Comparison of ENCODE assay signal across 3 fruit fly cellular contexts in genomic region chrX:2984902-2985772, dm6.
TF ChIP-seq lines count a peak whose summit lies in the region.

No protein-coding gene starts in this region.

TF ChIP-seq in whole organism, embryonic, 481 proteins besides CTCF, POLR2A, EP300 and RAD21 (continued from another document and continues in another):
- TF ChIP-seq Tbp (GFP tag; optimal IDR thresholded peaks at IDR 0.05; lab: Kevin White, UChicago) (no peak), CG4282 (GFP tag; optimal IDR thresholded peaks at IDR 0.05; lab: Kevin White, UChicago) (no peak), ranshi (GFP tag; IDR thresholded peaks at IDR 0.05; lab: Robert Waterston, UW) (no peak), Dip3 (GFP tag; optimal IDR thresholded peaks at IDR 0.05; lab: Kevin White, UChicago) (no peak), rib (GFP tag; IDR thresholded peaks at IDR 0.05; lab: Robert Waterston, UW) (no peak), Hr51 (GFP tag; optimal IDR thresholded peaks at IDR 0.05; lab: Kevin White, UChicago) (peak in 1 of 2 experiments; percentile 33), kay (GFP tag; optimal IDR thresholded peaks at IDR 0.05; lab: Kevin White, UChicago) (no peak), lilli (GFP tag; optimal IDR thresholded peaks at IDR 0.05; lab: Kevin White, UChicago) (peak; percentile 30), lmd (GFP tag; IDR thresholded peaks at IDR 0.05; lab: Robert Waterston, UW) (no peak), CG17612 (GFP tag; IDR thresholded peaks at IDR 0.05; lab: Robert Waterston, UW) (no peak), sim (GFP tag; IDR thresholded peaks at IDR 0.05; lab: Robert Waterston, UW) (no peak), crp (GFP tag; optimal IDR thresholded peaks at IDR 0.05; lab: Kevin White, UChicago) (no peak), cato (GFP tag; optimal IDR thresholded peaks at IDR 0.05; lab: Kevin White, UChicago; ENCODE audit: borderline replicate concordance) (no peak), MBD-R2 (GFP tag; IDR thresholded peaks at IDR 0.05; lab: Robert Waterston, UW) (no peak), CG3847 (GFP tag; IDR thresholded peaks at IDR 0.05; lab: Robert Waterston, UW) (no peak), prd (optimal IDR thresholded peaks at IDR 0.05; lab: Kevin White, UChicago) (no peak), prd (GFP tag; IDR thresholded peaks at IDR 0.05; lab: Robert Waterston, UW) (peak; percentile 94), Fer2 (tag; optimal IDR thresholded peaks at IDR 0.05; lab: Kevin White, UChicago) (no peak), sisA (GFP tag; IDR thresholded peaks at IDR 0.05; lab: Robert Waterston, UW) (no peak), Dad (GFP tag; optimal IDR thresholded peaks at IDR 0.05; lab: Kevin White, UChicago) (no peak), tna (GFP tag; IDR thresholded peaks at IDR 0.05; lab: Robert Waterston, UW; ENCODE audit: partially characterized antibody) (no peak), Asciz (GFP tag; optimal IDR thresholded peaks at IDR 0.05; lab: Kevin White, UChicago) (no peak), slbo (GFP tag; IDR thresholded peaks at IDR 0.05; lab: Robert Waterston, UW) (no peak), gce (GFP tag; IDR thresholded peaks at IDR 0.05; lab: Robert Waterston, UW) (no peak), ATbp (GFP tag; optimal IDR thresholded peaks at IDR 0.05; lab: Kevin White, UChicago) (no peak), nau (GFP tag; optimal IDR thresholded peaks at IDR 0.05; lab: Kevin White, UChicago) (no peak), Lhr (GFP tag; optimal IDR thresholded peaks at IDR 0.05; lab: Kevin White, UChicago) (no peak), cad (GFP tag; optimal IDR thresholded peaks at IDR 0.05; lab: Kevin White, UChicago) (no peak), lab (GFP tag; optimal IDR thresholded peaks at IDR 0.05; lab: Kevin White, UChicago) (no peak), CG11247 (GFP tag; IDR thresholded peaks at IDR 0.05; lab: Robert Waterston, UW) (no peak), dan (GFP tag; IDR thresholded peaks at IDR 0.05; lab: Robert Waterston, UW) (no peak), CG31388 (GFP tag; optimal IDR thresholded peaks at IDR 0.05; lab: Kevin White, UChicago) (no peak), CG14710 (tag; optimal IDR thresholded peaks at IDR 0.05; lab: Kevin White, UChicago) (peak; percentile 80), CG13287 (GFP tag; IDR thresholded peaks at IDR 0.05; lab: Robert Waterston, UW; ENCODE audit: partially characterized antibody) (no peak), lov (optimal IDR thresholded peaks at IDR 0.05; lab: Kevin White, UChicago) (no peak), lov (GFP tag; IDR thresholded peaks at IDR 0.05; lab: Robert Waterston, UW) (peak; percentile 13; the same call in 1 of the 3 replicates), jigr1 (GFP tag; IDR thresholded peaks at IDR 0.05; lab: Robert Waterston, UW) (no peak), gsb-n (tag; optimal IDR thresholded peaks at IDR 0.05; lab: Kevin White, UChicago) (peak; percentile 61), ham (GFP tag; IDR thresholded peaks at IDR 0.05; lab: Robert Waterston, UW) (no peak), CG15011 (GFP tag; optimal IDR thresholded peaks at IDR 0.05; lab: Kevin White, UChicago) (no peak), CG10565 (GFP tag; optimal IDR thresholded peaks at IDR 0.05; lab: Kevin White, UChicago) (no peak), CoRest (tag; optimal IDR thresholded peaks at IDR 0.05; lab: Kevin White, UChicago) (peak; percentile 41), her (GFP tag; optimal IDR thresholded peaks at IDR 0.05; lab: Kevin White, UChicago) (no peak), CG32767 (GFP tag; IDR thresholded peaks at IDR 0.05; lab: Robert Waterston, UW) (no peak), sens-2 (GFP tag; IDR thresholded peaks at IDR 0.05; lab: Robert Waterston, UW) (0 out of 2 replicates have a peak, but pooled peaks have one; percentile 18), CG32532 (GFP tag; IDR thresholded peaks at IDR 0.05; lab: Robert Waterston, UW) (no peak)

TF ChIP-seq in whole organism, prepupa, 60 proteins besides CTCF, POLR2A, EP300 and RAD21 (continued from another document):
- TF ChIP-seq net (GFP tag; optimal IDR thresholded peaks at IDR 0.05; lab: Kevin White, UChicago), result peak; percentile 73
- peak; percentile 73 for TF ChIP-seq spab (GFP tag; optimal IDR thresholded peaks at IDR 0.05; lab: Kevin White, UChicago)
- peak; percentile 82 for TF ChIP-seq Smox (GFP tag; optimal IDR thresholded peaks at IDR 0.05; lab: Kevin White, UChicago)
- no peak for TF ChIP-seq CG15336 (GFP tag; IDR thresholded peaks at IDR 0.05; lab: Robert Waterston, UW)
- TF ChIP-seq fd85E (GFP tag; optimal IDR thresholded peaks at IDR 0.05; lab: Kevin White, UChicago), result no peak
- TF ChIP-seq Met (GFP tag; optimal IDR thresholded peaks at IDR 0.05; lab: Kevin White, UChicago), result peak; percentile 84
- no peak for TF ChIP-seq CG6276 (GFP tag; optimal IDR thresholded peaks at IDR 0.05; lab: Kevin White, UChicago)
- peak; percentile 73 for TF ChIP-seq Hr39 (GFP tag; optimal IDR thresholded peaks at IDR 0.05; lab: Kevin White, UChicago)
- peak; percentile 84 to 95 for TF ChIP-seq ss (GFP tag; optimal IDR thresholded peaks at IDR 0.05; lab: Kevin White, UChicago)
- peak; percentile 86 for TF ChIP-seq topi (GFP tag; optimal IDR thresholded peaks at IDR 0.05; lab: Kevin White, UChicago)
- peak; percentile 25 for TF ChIP-seq Hr4 (GFP tag; optimal IDR thresholded peaks at IDR 0.05; lab: Kevin White, UChicago)
- peak; percentile 42 for TF ChIP-seq CG11902 (GFP tag; optimal IDR thresholded peaks at IDR 0.05; lab: Kevin White, UChicago)
- peak; percentile 79 for TF ChIP-seq CG6792 (GFP tag; optimal IDR thresholded peaks at IDR 0.05; lab: Kevin White, UChicago)
- no peak for TF ChIP-seq Gug (GFP tag; IDR thresholded peaks at IDR 0.05; lab: Robert Waterston, UW)
- TF ChIP-seq CG8632 (GFP tag; optimal IDR thresholded peaks at IDR 0.05; lab: Kevin White, UChicago), result peak; percentile 74
- TF ChIP-seq CG16779 (tag; optimal IDR thresholded peaks at IDR 0.05; lab: Kevin White, UChicago), result peak; percentile 30
- peak; percentile 76 for TF ChIP-seq CG31627 (GFP tag; optimal IDR thresholded peaks at IDR 0.05; lab: Kevin White, UChicago)
- TF ChIP-seq CG1621 (tag; optimal IDR thresholded peaks at IDR 0.05; lab: Kevin White, UChicago), result peak; percentile 76
- TF ChIP-seq Hr38 (GFP tag; optimal IDR thresholded peaks at IDR 0.05; lab: Kevin White, UChicago), result no peak
- peak; percentile 4 for TF ChIP-seq CG4318 (GFP tag; optimal IDR thresholded peaks at IDR 0.05; lab: Kevin White, UChicago)
- peak; percentile 84 for TF ChIP-seq CG6808 (GFP tag; optimal IDR thresholded peaks at IDR 0.05; lab: Kevin White, UChicago)
- peak; percentile 85 for TF ChIP-seq Eip75B (GFP tag; optimal IDR thresholded peaks at IDR 0.05; lab: Kevin White, UChicago)
- TF ChIP-seq Ets96B (tag; optimal IDR thresholded peaks at IDR 0.05; lab: Kevin White, UChicago), result peak; percentile 90
- no peak for TF ChIP-seq eg (GFP tag; IDR thresholded peaks at IDR 0.05; lab: Robert Waterston, UW)
- peak; percentile 27 for TF ChIP-seq CG32006 (GFP tag; optimal IDR thresholded peaks at IDR 0.05; lab: Kevin White, UChicago)
- TF ChIP-seq OdsH (GFP tag; optimal IDR thresholded peaks at IDR 0.05; lab: Kevin White, UChicago), result peak; percentile 66
- peak; percentile 87 for TF ChIP-seq CG3032 (tag; optimal IDR thresholded peaks at IDR 0.05; lab: Kevin White, UChicago)
- TF ChIP-seq fkh (GFP tag; optimal IDR thresholded peaks at IDR 0.05; lab: Kevin White, UChicago), result no peak
- peak; percentile 73 for TF ChIP-seq CG6163 (GFP tag; IDR thresholded peaks at IDR 0.05; lab: Robert Waterston, UW)
- peak; percentile 80 for TF ChIP-seq vri (GFP tag; optimal IDR thresholded peaks at IDR 0.05; lab: Kevin White, UChicago)
- TF ChIP-seq CG8119 (GFP tag; IDR thresholded peaks at IDR 0.05; lab: Robert Waterston, UW), result no peak
- peak; percentile 96 for TF ChIP-seq Eip78C (GFP tag; lab: Kevin White, UChicago)
- peak; percentile 75 for TF ChIP-seq achi (GFP tag; optimal IDR thresholded peaks at IDR 0.05; lab: Kevin White, UChicago)
- TF ChIP-seq Blimp-1 (GFP tag; optimal IDR thresholded peaks at IDR 0.05; lab: Kevin White, UChicago), result peak; percentile 42
- TF ChIP-seq CG3919 (GFP tag; optimal IDR thresholded peaks at IDR 0.05; lab: Kevin White, UChicago), result peak; percentile 77
- TF ChIP-seq CG34406 (GFP tag; optimal IDR thresholded peaks at IDR 0.05; lab: Kevin White, UChicago), result peak; percentile 74
- TF ChIP-seq CG11294 (GFP tag; IDR thresholded peaks at IDR 0.05; lab: Robert Waterston, UW), result no peak
TF ChIP-seq in whole organism, prepupa: peak in this region for 50.

TF ChIP-seq in whole organism, wandering third instar larva, 38 proteins besides CTCF, POLR2A, EP300 and RAD21 (continued from another document):
- peak; percentile 72 for TF ChIP-seq brk (GFP tag; optimal IDR thresholded peaks at IDR 0.05; lab: Kevin White, UChicago)
- TF ChIP-seq br (GFP tag; optimal IDR thresholded peaks at IDR 0.05; lab: Kevin White, UChicago), result peak; percentile 79
- TF ChIP-seq Sp1 (GFP tag; optimal IDR thresholded peaks at IDR 0.05; lab: Kevin White, UChicago), result peak; percentile 84
- peak; percentile 42 for TF ChIP-seq Rel (GFP tag; optimal IDR thresholded peaks at IDR 0.05; lab: Kevin White, UChicago)
- TF ChIP-seq Rel (tag; optimal IDR thresholded peaks at IDR 0.05; lab: Kevin White, UChicago), result peak; percentile 22
- no peak for TF ChIP-seq usp (GFP tag; optimal IDR thresholded peaks at IDR 0.05; lab: Kevin White, UChicago)
- no peak for TF ChIP-seq GATAd (GFP tag; optimal IDR thresholded peaks at IDR 0.05; lab: Kevin White, UChicago)
- TF ChIP-seq Mio (GFP tag; optimal IDR thresholded peaks at IDR 0.05; lab: Kevin White, UChicago), result no peak
TF ChIP-seq in whole organism, wandering third instar larva: peak in this region for 21.
